Fruit fly (Drosophila melanogaster) whole organism, adult: Measurements from ENCODE around the gene CG41562.
"Not testable (repeated sequence)": the region's sequence is repeated elsewhere in the genome, so short reads cannot be mapped to it uniquely, and the experiment has no call there.

Source experiments
- CG11617 ChIP-seq: fragments of 200-800 bp; sonication (Bioruptor generic); optimal IDR thresholded peaks from 2 replicates; lab custom pipeline; 2017; ENCODE audit warnings: mild to moderate bottlenecking, missing biosample characterization, missing genetic modification reagents, missing genetic modification characterization
- CG12768 ChIP-seq: fragments of 200-800 bp; sonication (Bioruptor generic); optimal IDR thresholded peaks from 2 replicates; lab custom pipeline; 2017; ENCODE audit warnings: missing biosample characterization, missing genetic modification characterization, mild to moderate bottlenecking, moderate library complexity, missing genetic modification reagents
- CG14711 ChIP-seq: fragments of 200-800 bp; sonication (Bioruptor generic); optimal IDR thresholded peaks from 2 replicates; lab custom pipeline; 2018; ENCODE audit warnings: missing biosample characterization, mild to moderate bottlenecking, missing genetic modification characterization, moderate library complexity
- CG1620 ChIP-seq: fragments of 200-800 bp; sonication (Bioruptor generic); optimal IDR thresholded peaks from 2 replicates; lab custom pipeline; 2016; ENCODE audit warnings: missing biosample characterization, missing genetic modification characterization
- CG33017 ChIP-seq: fragments of 200-800 bp; sonication (Bioruptor generic); optimal IDR thresholded peaks from 2 replicates; lab custom pipeline; 2018; ENCODE audit warnings: missing biosample characterization, mild to moderate bottlenecking, missing genetic modification characterization, moderate library complexity
- CG5204 ChIP-seq: fragments of 200-800 bp; sonication (Bioruptor generic); optimal IDR thresholded peaks from 2 replicates; lab custom pipeline; 2016; ENCODE audit warnings: missing biosample characterization, missing genetic modification characterization
- CG7045 ChIP-seq: fragments of 200-800 bp; sonication (Bioruptor generic); optimal IDR thresholded peaks from 2 replicates; lab custom pipeline; 2017; ENCODE audit warnings: missing biosample characterization, mild to moderate bottlenecking, missing genetic modification characterization
- CG7101 ChIP-seq: fragments of 200-800 bp; sonication (Bioruptor generic); optimal IDR thresholded peaks from 2 replicates; lab custom pipeline; 2018; ENCODE audit warnings: missing biosample characterization, mild to moderate bottlenecking, missing genetic modification characterization, moderate library complexity
- Crg-1 ChIP-seq: fragments of 200-800 bp; sonication (Bioruptor generic); optimal IDR thresholded peaks from 2 replicates; lab custom pipeline; 2016; ENCODE audit warnings: missing biosample characterization, missing genetic modification characterization
- Mnt ChIP-seq: fragments of 200-800 bp; sonication (Bioruptor generic); optimal IDR thresholded peaks from 2 replicates; lab custom pipeline; 2016; ENCODE audit warnings: missing biosample characterization, mild to moderate bottlenecking, missing genetic modification characterization
- bab1 ChIP-seq: fragments of 200-800 bp; sonication (Bioruptor generic); optimal IDR thresholded peaks from 3 replicates; lab custom pipeline; 2019; ENCODE audit warnings: missing biosample characterization, mild to moderate bottlenecking, missing genetic modification characterization, moderate library complexity
- cic ChIP-seq: fragments of 200-800 bp; sonication (Bioruptor generic); optimal IDR thresholded peaks from 2 replicates; lab custom pipeline; 2017; ENCODE audit warnings: missing biosample characterization, mild to moderate bottlenecking, missing genetic modification characterization, moderate library complexity
- cnc ChIP-seq, 2 experiments: fragments of >200 bp; optimal IDR thresholded peaks; 2 replicates each; lab custom pipeline; 2017
- tj ChIP-seq: fragments of 200-800 bp; sonication (Bioruptor generic); optimal IDR thresholded peaks from 3 replicates; lab custom pipeline; 2017; ENCODE audit warnings: missing biosample characterization, mild to moderate bottlenecking, missing genetic modification characterization, moderate library complexity
- toe ChIP-seq: fragments of 200-800 bp; sonication (Bioruptor generic); optimal IDR thresholded peaks from 2 replicates; lab custom pipeline; 2016; ENCODE audit warnings: missing biosample characterization, missing genetic modification characterization

The CG41562 gene

dm6 chrX:22251282-22251681, at the start of gene CG41562:
TSS of gene CG41562 (plus strand) at chrX:22251582.
- not testable (repeated sequence) for TF ChIP-seq cnc (optimal IDR thresholded peaks at IDR 0.05; lab: Kevin White, UChicago); Crg-1 (GFP tag; lab: Kevin White, UChicago); CG5204 (GFP tag; lab: Kevin White, UChicago)

dm6 chrX:22201883-22202282, 49.5 kb upstream of the CG41562 start, which contains the start of gene CG46515:
TSS of gene CG46515 (plus strand) at chrX:22202183.
- TF ChIP-seq CG7045; CG33017 (tag; lab: Kevin White, UChicago); CG7101 (tag; lab: Kevin White, UChicago): not testable (repeated sequence)

dm6 chrX:22212028-22212427, 39.4 kb upstream of the CG41562 start, which contains the start of gene CG46516:
TSS of gene CG46516 (plus strand) at chrX:22212328.
- TF ChIP-seq CG7045; bab1 (GFP tag; lab: Kevin White, UChicago); Crg-1 (GFP tag; lab: Kevin White, UChicago): not testable (repeated sequence)

dm6 chrX:22217079-22217478, 34.3 kb upstream of the CG41562 start, which contains the start of gene CG46517:
TSS of gene CG46517 (plus strand) at chrX:22217379.
- not testable (repeated sequence) for TF ChIP-seq Mnt; toe (GFP tag; lab: Kevin White, UChicago); CG12768 (GFP tag; lab: Kevin White, UChicago)

- not testable (repeated sequence) for TF ChIP-seq CG14711; bab1 (GFP tag; lab: Kevin White, UChicago); cnc (optimal IDR thresholded peaks at IDR 0.05; lab: Kevin White, UChicago)
Measured at dm6 chrX:22226273-22226672, 25.1 kb upstream of the CG41562 start, which contains the start of gene CG46518. TSS of gene CG46518 (plus strand) at chrX:22226573.

dm6 chrX:22231270-22231669, 20.1 kb upstream of the CG41562 start, which contains the start of gene CG46519:
TSS of gene CG46519 (plus strand) at chrX:22231570.
- not testable (repeated sequence) for TF ChIP-seq cic (GFP tag; lab: Kevin White, UChicago); CG12768 (GFP tag; lab: Kevin White, UChicago); CG14711

- not testable (repeated sequence) for TF ChIP-seq CG14711; bab1 (GFP tag; lab: Kevin White, UChicago); CG11617 (GFP tag; lab: Kevin White, UChicago)
Measured at dm6 chrX:22236265-22236664, 15.1 kb upstream of the CG41562 start, which contains the start of gene CG46520. TSS of gene CG46520 (plus strand) at chrX:22236565.

- TF ChIP-seq bab1 (GFP tag; lab: Kevin White, UChicago); toe (GFP tag; lab: Kevin White, UChicago); tj: not testable (repeated sequence)
Measured at dm6 chrX:22241272-22241671, 10.1 kb upstream of the CG41562 start, which contains the start of gene CG46521. TSS of gene CG46521 (plus strand) at chrX:22241572.

dm6 chrX:22246300-22246699, 5.1 kb upstream of the CG41562 start, which contains the start of gene CG46522:
TSS of gene CG46522 (plus strand) at chrX:22246600.
- TF ChIP-seq CG1620; Mnt; CG5204 (GFP tag; lab: Kevin White, UChicago): not testable (repeated sequence)
